Worm (Caenorhabditis elegans) whole organism, L3 larva: Measurements from ENCODE around the gene str-88.

ENCODE experiments used
- R02D3.7 ChIP-seq: fragments of 150-350 bp; optimal IDR thresholded peaks from 2 replicates; lab custom pipeline; 2014; ENCODE audit warnings: missing biosample characterization, missing genetic modification characterization
- ZK546.5 ChIP-seq: sonication (generic microtip); optimal IDR thresholded peaks from 2 replicates; lab custom pipeline; 2017; ENCODE audit warnings: missing biosample characterization, missing genetic modification characterization
- ama-1 ChIP-seq: fragments of 150-350 bp; optimal IDR thresholded peaks from 2 replicates; lab custom pipeline; 2018
- ceh-16 ChIP-seq: sonication (generic microtip); optimal IDR thresholded peaks from 2 replicates; lab custom pipeline; 2017; ENCODE audit warnings: missing biosample characterization, missing genetic modification characterization
- ceh-28 ChIP-seq: fragments of 150-350 bp; optimal IDR thresholded peaks from 2 replicates; lab custom pipeline; 2014; ENCODE audit warnings: missing biosample characterization, missing genetic modification reagents, missing genetic modification characterization
- daf-12 ChIP-seq: fragments of 150-350 bp; optimal IDR thresholded peaks from 2 replicates; lab custom pipeline; 2014; ENCODE audit warnings: missing biosample characterization, missing genetic modification reagents, missing genetic modification characterization
- egl-27 ChIP-seq: sonication (generic microtip); optimal IDR thresholded peaks from 4 replicates; lab custom pipeline; 2017; ENCODE audit warnings: missing biosample characterization, missing genetic modification reagents, missing genetic modification characterization
- egl-5 ChIP-seq: fragments of 150-350 bp; optimal IDR thresholded peaks from 2 replicates; lab custom pipeline; 2017; ENCODE audit warnings: missing biosample characterization, missing genetic modification reagents, missing genetic modification characterization, inconsistent platforms
- elt-2 ChIP-seq: sonication (generic microtip); optimal IDR thresholded peaks from 2 replicates; lab custom pipeline; 2016; ENCODE audit warnings: missing genetic modification reagents, mild to moderate bottlenecking, missing genetic modification characterization, missing compliant biosample characterization
- eor-1 ChIP-seq, 2 experiments: fragments of 150-350 bp; optimal IDR thresholded peaks; 2 replicates each; lab custom pipeline; 2014 to 2018; ENCODE audit warnings: missing biosample characterization in 2 of 2, missing genetic modification characterization in 2 of 2
- fkh-10 ChIP-seq: sonication (generic microtip); optimal IDR thresholded peaks from 2 replicates; lab custom pipeline; 2017; ENCODE audit warnings: missing biosample characterization, missing genetic modification reagents, missing genetic modification characterization
- fkh-2 ChIP-seq: fragments of 150-350 bp; optimal IDR thresholded peaks from 2 replicates; lab custom pipeline; 2014; ENCODE audit warnings: missing biosample characterization, missing genetic modification reagents, missing genetic modification characterization
- hmg-11 ChIP-seq: sonication (generic microtip); optimal IDR thresholded peaks from 2 replicates; lab custom pipeline; 2016; ENCODE audit warnings: missing genetic modification characterization, missing compliant biosample characterization
- jun-1 ChIP-seq: fragments of 150-350 bp; optimal IDR thresholded peaks from 2 replicates; lab custom pipeline; 2014; ENCODE audit warnings: missing biosample characterization, missing genetic modification reagents, missing genetic modification characterization
- lin-39 ChIP-seq: fragments of 150-350 bp; optimal IDR thresholded peaks from 2 replicates; lab custom pipeline; 2018; ENCODE audit warnings: missing biosample characterization, missing genetic modification reagents, missing genetic modification characterization
- lsy-12 ChIP-seq: sonication (generic microtip); optimal IDR thresholded peaks from 2 replicates; lab custom pipeline; 2016; ENCODE audit warnings: mild to moderate bottlenecking, missing genetic modification characterization, missing compliant biosample characterization
- mdl-1 ChIP-seq: fragments of 150-350 bp; optimal IDR thresholded peaks from 2 replicates; lab custom pipeline; 2014; ENCODE audit warnings: missing biosample characterization, missing genetic modification characterization
- mml-1 ChIP-seq: fragments of 150-350 bp; sonication (generic microtip); optimal IDR thresholded peaks from 3 replicates; lab custom pipeline; 2014; ENCODE audit warnings: missing biosample characterization, missing genetic modification characterization
- nfya-1 ChIP-seq: sonication (generic microtip); optimal IDR thresholded peaks from 2 replicates; lab custom pipeline; 2017; ENCODE audit warnings: missing genetic modification characterization, mild to moderate bottlenecking, missing compliant biosample characterization, antibody characterized with exemption, moderate library complexity; ENCODE audit not compliant: insufficient read depth
- nhr-12 ChIP-seq: fragments of 150-350 bp; optimal IDR thresholded peaks from 2 replicates; lab custom pipeline; 2014; ENCODE audit warnings: missing biosample characterization, missing genetic modification characterization
- nhr-23 ChIP-seq: fragments of 150-350 bp; optimal IDR thresholded peaks from 2 replicates; lab custom pipeline; 2014; ENCODE audit warnings: missing biosample characterization, missing genetic modification reagents, missing genetic modification characterization
- nhr-25 ChIP-seq: sonication (generic microtip); optimal IDR thresholded peaks from 2 replicates; lab custom pipeline; 2017; ENCODE audit warnings: missing biosample characterization, missing genetic modification characterization
- nhr-43 ChIP-seq: sonication (generic microtip); optimal IDR thresholded peaks from 2 replicates; lab custom pipeline; 2016; ENCODE audit warnings: mild to moderate bottlenecking, missing genetic modification characterization, missing compliant biosample characterization; ENCODE audit not compliant: poor library complexity, severe bottlenecking
- nhr-76 ChIP-seq: fragments of 150-350 bp; sonication (generic microtip); optimal IDR thresholded peaks from 5 replicates; lab custom pipeline; 2014; ENCODE audit warnings: missing biosample characterization, missing genetic modification characterization
- nhr-77 ChIP-seq: fragments of 150-350 bp; optimal IDR thresholded peaks from 2 replicates; lab custom pipeline; 2014; ENCODE audit warnings: missing biosample characterization, missing genetic modification characterization
- pha-4 ChIP-seq: fragments of 150-350 bp; optimal IDR thresholded peaks from 2 replicates; lab custom pipeline; 2014; ENCODE audit warnings: missing biosample characterization, missing genetic modification reagents, missing genetic modification characterization
- pqm-1 ChIP-seq: fragments of 150-350 bp; optimal IDR thresholded peaks from 2 replicates; lab custom pipeline; 2017; ENCODE audit warnings: missing biosample characterization, missing genetic modification characterization, inconsistent platforms
- snpc-4 ChIP-seq: fragments of 150-350 bp; optimal IDR thresholded peaks from 2 replicates; lab custom pipeline; 2014; ENCODE audit warnings: missing biosample characterization, missing genetic modification characterization
- tbx-2 ChIP-seq: sonication (generic microtip); optimal IDR thresholded peaks from 2 replicates; lab custom pipeline; 2016; ENCODE audit warnings: mild to moderate bottlenecking, missing genetic modification characterization, missing compliant biosample characterization

Gene str-88

DNA sequence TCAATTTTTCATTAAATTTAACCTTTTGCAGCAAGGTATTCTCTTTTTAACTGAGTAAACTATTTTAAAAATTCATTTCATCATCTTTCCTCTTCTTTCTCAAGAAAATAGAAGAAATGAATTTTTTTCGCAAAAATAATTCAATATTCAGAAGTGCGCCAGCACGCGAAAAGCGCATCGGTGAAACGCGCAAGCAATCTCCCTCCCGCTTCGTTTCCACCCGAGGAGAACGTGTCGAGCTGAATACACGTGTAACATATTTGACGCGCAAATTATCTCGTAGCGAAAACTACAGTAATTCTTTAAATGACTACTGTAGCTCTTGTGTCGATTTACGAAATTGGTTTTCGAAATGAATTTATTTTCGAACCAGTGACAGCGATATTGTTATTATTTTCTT, 8.4 kb upstream of the str-88 start:
- no peak for TF ChIP-seq snpc-4
- TF ChIP-seq jun-1 (tag; lab: Kevin White, UChicago) = no peak
- no peak for TF ChIP-seq pha-4 (tag; lab: Kevin White, UChicago)

DNA sequence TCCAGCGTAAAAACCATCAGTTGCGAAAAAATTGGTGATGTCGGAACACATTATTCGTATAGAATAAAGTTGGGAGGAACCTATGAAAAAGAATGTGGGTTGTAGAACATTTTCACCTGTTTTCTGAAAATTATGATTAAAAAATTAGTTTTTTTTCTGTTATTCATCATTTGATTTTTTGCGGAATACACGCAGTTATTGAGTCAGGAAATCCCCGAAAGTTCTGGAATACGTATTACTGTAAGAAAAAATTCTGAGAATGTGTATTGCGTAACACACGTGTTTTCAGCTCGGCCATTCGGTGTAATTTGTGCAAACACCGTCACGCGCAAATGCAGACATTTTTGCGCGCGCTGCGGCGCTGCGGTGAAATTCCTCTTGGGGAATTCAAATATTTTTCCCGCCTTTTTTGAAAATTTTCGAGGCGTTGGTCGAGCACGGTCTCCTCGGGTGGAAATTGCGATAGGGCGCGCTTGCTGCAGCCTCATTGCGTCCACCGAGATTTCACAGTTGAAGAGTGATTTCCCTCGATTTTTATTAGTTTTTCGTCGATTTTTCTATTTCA, 5.3 kb upstream of the str-88 start, which contains the start of gene srh-170:
srh-170 (minus strand) TSS at position 51 of the 565 bp plus-strand sequence.
- TF ChIP-seq nhr-77 (tag; lab: Kevin White, UChicago) (no peak), egl-27 (tag; lab: Kevin White, UChicago) (no peak), lin-39 (tag; lab: Kevin White, UChicago) (no peak), eor-1 (tag; optimal IDR thresholded peaks at IDR 0.05; lab: Kevin White, UChicago) (no peak), lsy-12 (tag; lab: Kevin White, UChicago) (no peak), fkh-10 (GFP tag; lab: Kevin White, UChicago) (no peak), nfya-1 (tag; lab: Kevin White, UChicago) (no peak), fkh-2 (tag; lab: Kevin White, UChicago) (no peak), pqm-1 (no peak), hmg-11 (tag; lab: Kevin White, UChicago) (no peak)

DNA sequence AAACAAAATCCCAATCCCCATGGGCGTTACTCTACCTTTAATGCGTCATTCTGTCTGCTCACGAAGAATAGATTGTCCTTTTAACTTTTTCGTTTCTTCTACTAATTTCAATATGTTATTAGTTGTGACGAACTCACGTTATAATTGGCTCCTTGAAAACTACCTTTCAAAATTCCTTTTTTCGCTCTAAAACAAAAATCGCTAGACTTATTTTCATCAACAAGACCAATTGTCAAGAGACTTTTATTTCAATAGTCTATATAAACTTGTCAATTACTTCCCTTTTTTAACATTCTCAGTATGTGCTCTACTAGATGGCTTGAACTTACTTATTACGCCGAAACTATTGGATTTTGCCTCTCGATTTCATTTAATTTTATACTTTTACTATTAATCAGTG, 1.1 kb upstream of the str-88 start, which contains the start of gene str-102:
str-102 (plus strand) TSS at position 301 of the 400 bp plus-strand sequence.
- TF ChIP-seq nhr-76 (tag; lab: Kevin White, UChicago) (no peak), mdl-1 (tag; lab: Kevin White, UChicago) (no peak), eor-1 (tag; optimal IDR thresholded peaks at IDR 0.05; lab: Kevin White, UChicago) (no peak), nhr-12 (tag; lab: Kevin White, UChicago) (no peak), tbx-2 (tag; lab: Kevin White, UChicago) (no peak), egl-5 (no peak), ceh-28 (tag; lab: Kevin White, UChicago) (no peak)

DNA sequence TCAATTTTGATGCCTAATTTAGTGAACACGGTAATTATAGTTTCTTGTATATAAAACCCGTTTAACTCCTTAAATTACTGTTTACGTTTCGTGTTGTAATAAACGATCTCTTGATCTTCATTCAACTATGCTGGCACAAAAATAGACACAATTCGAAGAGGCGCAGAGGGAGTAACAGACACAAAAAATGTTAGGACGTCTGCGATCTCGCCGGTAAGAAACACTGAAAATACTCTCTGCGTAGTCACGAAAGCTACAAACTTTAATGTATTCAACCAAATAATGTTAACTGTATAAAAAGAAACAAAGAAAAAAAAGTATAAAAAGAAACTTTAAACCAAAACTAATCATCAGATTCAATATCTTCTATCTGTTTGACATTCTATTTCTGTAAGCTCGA, 2.8 kb downstream of the str-88 start, which contains the start of gene dhs-23:
dhs-23 (plus strand) TSS at position 363 of the 400 bp plus-strand sequence.
- TF ChIP-seq tbx-2 (tag; lab: Kevin White, UChicago) (no peak), nhr-76 (tag; lab: Kevin White, UChicago) (no peak), fkh-2 (tag; lab: Kevin White, UChicago) (no peak), lin-39 (tag; lab: Kevin White, UChicago) (no peak), R02D3.7 (tag; lab: Kevin White, UChicago) (no peak), snpc-4 (no peak)

DNA sequence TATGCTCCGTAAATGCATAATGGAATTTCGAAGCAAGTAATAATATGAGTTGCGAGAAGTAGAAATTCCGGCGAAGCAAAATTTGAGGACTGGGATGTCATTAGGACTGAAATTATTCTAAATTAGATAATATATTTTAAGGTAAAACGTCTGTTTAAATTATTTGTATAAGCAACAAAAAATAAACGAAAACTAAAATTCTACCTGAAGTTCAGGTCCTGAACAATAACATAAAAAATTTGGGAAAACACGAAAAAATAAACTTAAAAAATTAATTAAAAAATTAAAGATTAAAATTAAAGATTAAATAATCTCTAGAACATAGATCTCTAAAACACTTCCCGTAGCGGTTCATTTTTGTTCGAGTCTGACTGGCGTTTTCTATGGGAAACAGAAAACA, 3.8 kb downstream of the str-88 start, which contains the start of gene srh-251:
srh-251 (minus strand) TSS at position 101 of the 400 bp plus-strand sequence.
- TF ChIP-seq nhr-12 (tag; lab: Kevin White, UChicago) = no peak
- TF ChIP-seq pha-4 (tag; lab: Kevin White, UChicago) = no peak
- TF ChIP-seq ZK546.5 (tag; lab: Kevin White, UChicago) = no peak
- no peak for TF ChIP-seq ceh-16 (tag; lab: Kevin White, UChicago)

DNA sequence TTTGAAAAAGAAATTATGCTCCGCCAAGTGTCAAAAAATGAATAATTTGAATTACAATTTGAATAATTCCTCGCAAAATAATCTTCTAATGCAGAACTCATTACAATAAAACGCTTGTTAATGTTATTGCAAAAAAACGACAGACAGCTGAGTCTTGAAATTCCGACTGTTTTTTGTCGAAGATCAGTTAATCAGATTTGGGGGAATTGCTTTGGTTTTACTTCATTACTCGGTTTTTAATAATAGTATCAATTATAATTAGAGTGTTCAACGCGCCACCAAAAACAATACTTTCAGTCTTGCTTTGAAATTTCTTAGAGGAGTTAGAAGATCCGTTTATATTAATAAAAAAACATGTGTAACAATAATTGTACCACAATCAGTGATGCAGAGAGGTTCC, 5.7 kb downstream of the str-88 start, which contains the start of gene srh-122:
srh-122 (minus strand) TSS at position 101 of the 400 bp plus-strand sequence.
- TF ChIP-seq daf-12 (tag; lab: Kevin White, UChicago) (no peak), nfya-1 (tag; lab: Kevin White, UChicago) (no peak), fkh-2 (tag; lab: Kevin White, UChicago) (no peak), nhr-43 (tag; lab: Kevin White, UChicago) (no peak), hmg-11 (tag; lab: Kevin White, UChicago) (no peak), mml-1 (tag; lab: Kevin White, UChicago) (no peak), fkh-10 (GFP tag; lab: Kevin White, UChicago) (no peak), nhr-25 (tag; lab: Kevin White, UChicago) (no peak), eor-1 (tag; optimal IDR thresholded peaks at IDR 0.05; lab: Kevin White, UChicago) (no peak), egl-27 (tag; lab: Kevin White, UChicago) (no peak), jun-1 (tag; lab: Kevin White, UChicago) (no peak), elt-2 (tag; lab: Kevin White, UChicago) (no peak), ama-1 (no peak), ZK546.5 (tag; lab: Kevin White, UChicago) (no peak), nhr-23 (tag; lab: Kevin White, UChicago) (no peak)
